Fruit fly (Drosophila melanogaster) Kc167 (cell line): ENCODE measurements around the gene Hmu.

Source experiments
- Myc ChIP-seq: fragments of >200 bp; optimal IDR thresholded peaks from 2 replicates; lab custom pipeline; 2017; ENCODE audit warnings: missing external identifiers
- Sin3A ChIP-seq: fragments of >200 bp; optimal IDR thresholded peaks from 2 replicates; lab custom pipeline; 2018; ENCODE audit warnings: missing external identifiers
- h ChIP-seq: fragments of >200 bp; optimal IDR thresholded peaks from 3 replicates; lab custom pipeline; 2018; ENCODE audit warnings: missing external identifiers
- insv ChIP-seq: fragments of >200 bp; optimal IDR thresholded peaks from 3 replicates; lab custom pipeline; 2018; ENCODE audit warnings: missing external identifiers
- psq ChIP-seq: fragments of >200 bp; optimal IDR thresholded peaks from 2 replicates; lab custom pipeline; 2017; ENCODE audit warnings: missing external identifiers
- ttk ChIP-seq: sonication (Bioruptor generic); optimal IDR thresholded peaks from 2 replicates; lab custom pipeline; 2017; ENCODE audit warnings: missing external identifiers

Gene Hmu

dm6 chr3R:27283645-27284044 is 4.9 kb upstream of the Hmu start, which contains the start of gene CG3368:
Gene CG3368, plus strand, starts transcription at chr3R:27283780.
- no peak for TF ChIP-seq h (lab: Kevin White, UChicago)
- TF ChIP-seq Sin3A = no peak
- TF ChIP-seq psq (lab: Kevin White, UChicago) = no peak
- no peak for TF ChIP-seq Myc (lab: Kevin White, UChicago)
- no peak for TF ChIP-seq ttk (lab: Kevin White, UChicago)
- TF ChIP-seq insv = no peak

dm6 chr3R:27289638-27290037 is 1.1 kb downstream of the Hmu start:
- TF ChIP-seq Sin3A = no peak
- TF ChIP-seq h (lab: Kevin White, UChicago) = no peak
- TF ChIP-seq insv = no peak
- TF ChIP-seq Myc (lab: Kevin White, UChicago) = no peak
- TF ChIP-seq ttk (lab: Kevin White, UChicago) = no peak
- TF ChIP-seq psq (lab: Kevin White, UChicago) = no peak

dm6 chr3R:27292159-27292880 is 3.8 kb downstream of the Hmu start, which contains the start of gene CG3348:
Gene CG3348, minus strand, starts transcription at chr3R:27292209.
- TF ChIP-seq Myc (lab: Kevin White, UChicago) = no peak
- no peak for TF ChIP-seq h (lab: Kevin White, UChicago)

dm6 chr3R:27293065-27293464 is 4.5 kb downstream of the Hmu start:
- TF ChIP-seq insv (no peak), ttk (lab: Kevin White, UChicago) (no peak), Myc (lab: Kevin White, UChicago) (no peak)

dm6 chr3R:27294113-27294512 is 5.5 kb downstream of the Hmu start:
- TF ChIP-seq Sin3A (no peak), Myc (lab: Kevin White, UChicago) (no peak)

- no peak for TF ChIP-seq Sin3A
- TF ChIP-seq h (lab: Kevin White, UChicago) = no peak
- TF ChIP-seq insv = no peak
- no peak for TF ChIP-seq psq (lab: Kevin White, UChicago)
- TF ChIP-seq Myc (lab: Kevin White, UChicago) = no peak
- no peak for TF ChIP-seq ttk (lab: Kevin White, UChicago)
These were observed 33.7 kb downstream of the Hmu start, which contains the start of gene CG3339 for dm6 chr3R:27322225-27322624. Gene CG3339, minus strand, starts transcription at chr3R:27322325.

- TF ChIP-seq Sin3A (no peak), Myc (lab: Kevin White, UChicago) (no peak), psq (lab: Kevin White, UChicago) (no peak), insv (no peak), h (lab: Kevin White, UChicago) (no peak), ttk (lab: Kevin White, UChicago) (no peak)
These were observed 42.2 kb downstream of the Hmu start, which contains the start of gene CG3330 for dm6 chr3R:27330782-27331181. Gene CG3330, minus strand, starts transcription at chr3R:27330882.

- TF ChIP-seq Sin3A = no peak
- TF ChIP-seq h (lab: Kevin White, UChicago) = no peak
- TF ChIP-seq psq (lab: Kevin White, UChicago) = no peak
- TF ChIP-seq insv = no peak
- no peak for TF ChIP-seq Myc (lab: Kevin White, UChicago)
- TF ChIP-seq ttk (lab: Kevin White, UChicago) = no peak
These were observed 51.8 kb downstream of the Hmu start, which contains the start of gene CG42534 for dm6 chr3R:27340322-27340721. Gene CG42534, plus strand, starts transcription at chr3R:27340622.
